Worm (Caenorhabditis elegans) whole organism, young adult: ENCODE measurements around the gene C49H3.16.

Source experiments
- C17E4.6 ChIP-seq: fragments of 200-800 bp; sonication (Bioruptor generic); IDR thresholded peaks from 2 replicates; pipeline ENCODE4 v1.3.6; 2022; ENCODE audit warnings: missing genetic modification reagents, missing genetic modification characterization, missing compliant biosample characterization
- F10E7.11 ChIP-seq: sonication (generic microtip); optimal IDR thresholded peaks from 2 replicates; lab custom pipeline; 2017; ENCODE audit warnings: mild to moderate bottlenecking, missing genetic modification characterization, moderate library complexity, missing compliant biosample characterization
- F52B5.7 ChIP-seq: sonication (generic microtip); optimal IDR thresholded peaks from 2 replicates; lab custom pipeline; 2016; ENCODE audit warnings: mild to moderate bottlenecking, missing genetic modification characterization, missing compliant biosample characterization
- F55B11.4 ChIP-seq: sonication (generic microtip); optimal IDR thresholded peaks from 2 replicates; lab custom pipeline; 2016; ENCODE audit warnings: missing compliant biosample characterization, missing genetic modification characterization, borderline replicate concordance; ENCODE audit not compliant: insufficient read depth
- F57A8.1 ChIP-seq: fragments of 200-800 bp; sonication (Bioruptor generic); optimal IDR thresholded peaks from 2 replicates; lab custom pipeline; 2018; ENCODE audit warnings: mild to moderate bottlenecking, missing genetic modification characterization, moderate library complexity, missing compliant biosample characterization
- K12H6.12 ChIP-seq: fragments of 200-800 bp; sonication (Bioruptor generic); optimal IDR thresholded peaks from 2 replicates; lab custom pipeline; 2018; ENCODE audit warnings: mild to moderate bottlenecking, missing genetic modification characterization, missing compliant biosample characterization
- T26A5.8 ChIP-seq: sonication (generic microtip); optimal IDR thresholded peaks from 2 replicates; lab custom pipeline; 2016; ENCODE audit warnings: missing genetic modification characterization, missing compliant biosample characterization
- Y79H2A.3 ChIP-seq: fragments of 200-800 bp; sonication (Bioruptor generic); conservative IDR thresholded peaks from 2 replicates; pipeline ENCODE4 v1.3.6; 2022; ENCODE audit warnings: missing genetic modification reagents, missing genetic modification characterization, missing compliant biosample characterization
- ama-1 ChIP-seq, 3 experiments: fragments of 150-350 bp in 1 of 3; sonication (generic microtip) in 2 of 3; optimal IDR thresholded peaks; 2 replicates each; lab custom pipeline; 2014 to 2018; ENCODE audit warnings: missing biosample characterization in 2 of 3, missing genetic modification characterization in 2 of 3, missing genetic modification reagents in 2 of 3
- aptf-2 ChIP-seq: fragments of 200-800 bp; sonication (Bioruptor generic); conservative IDR thresholded peaks from 2 replicates; pipeline ENCODE4 v1.3.6; 2022; ENCODE audit warnings: missing genetic modification reagents, missing genetic modification characterization, missing compliant biosample characterization
- athp-1 ChIP-seq: sonication (generic microtip); optimal IDR thresholded peaks from 2 replicates; lab custom pipeline; 2017; ENCODE audit warnings: mild to moderate bottlenecking, missing genetic modification characterization, missing compliant biosample characterization
- attf-3 ChIP-seq: fragments of 200-800 bp; sonication (Bioruptor generic); conservative IDR thresholded peaks from 2 replicates; pipeline ENCODE4 v1.3.6; 2022; ENCODE audit warnings: missing genetic modification reagents, missing genetic modification characterization, missing compliant biosample characterization
- bed-1 ChIP-seq: fragments of 200-800 bp; sonication (Bioruptor generic); IDR thresholded peaks from 2 replicates; pipeline ENCODE4 v1.3.6; 2022; ENCODE audit warnings: missing genetic modification reagents, missing genetic modification characterization, missing compliant biosample characterization
- ccch-3 ChIP-seq: fragments of 200-800 bp; sonication (Bioruptor generic); optimal IDR thresholded peaks from 2 replicates; lab custom pipeline; 2018; ENCODE audit warnings: mild to moderate bottlenecking, missing genetic modification characterization, missing compliant biosample characterization
- ceh-27 ChIP-seq: fragments of 200-800 bp; sonication (Bioruptor generic); optimal IDR thresholded peaks from 2 replicates; lab custom pipeline; 2018; ENCODE audit warnings: mild to moderate bottlenecking, missing genetic modification characterization, moderate library complexity, missing compliant biosample characterization
- ceh-40 ChIP-seq: fragments of 200-800 bp; sonication (Bioruptor generic); IDR thresholded peaks from 2 replicates; pipeline ENCODE4 v1.3.6; 2022; ENCODE audit warnings: missing genetic modification characterization, missing compliant biosample characterization
- ceh-91 ChIP-seq: fragments of 200-800 bp; sonication (Bioruptor generic); IDR thresholded peaks from 2 replicates; pipeline ENCODE4 v1.3.6; 2022; ENCODE audit warnings: missing genetic modification reagents, missing genetic modification characterization, missing compliant biosample characterization
- die-1 ChIP-seq: sonication (generic microtip); optimal IDR thresholded peaks from 2 replicates; lab custom pipeline; 2016; ENCODE audit warnings: missing genotype, mild to moderate bottlenecking, missing genetic modification characterization, missing compliant biosample characterization
- dpl-1 ChIP-seq: fragments of 150-350 bp; optimal IDR thresholded peaks from 2 replicates; lab custom pipeline; 2014; ENCODE audit warnings: missing biosample characterization, missing genetic modification reagents, missing genetic modification characterization
- egl-18 ChIP-seq: fragments of 200-800 bp; sonication (Bioruptor generic); IDR thresholded peaks from 2 replicates; pipeline ENCODE4 v1.3.6; 2022; ENCODE audit warnings: missing genetic modification reagents, missing genetic modification characterization, missing compliant biosample characterization
- gei-17 ChIP-seq: fragments of 200-800 bp; sonication (Bioruptor generic); optimal IDR thresholded peaks from 2 replicates; lab custom pipeline; 2018; ENCODE audit warnings: mild to moderate bottlenecking, missing genetic modification characterization, missing compliant biosample characterization
- hmg-1.2 ChIP-seq: fragments of 200-800 bp; sonication (Bioruptor generic); IDR thresholded peaks from 2 replicates; pipeline ENCODE4 v1.3.6; 2022; ENCODE audit warnings: missing genetic modification reagents, missing genetic modification characterization, missing compliant biosample characterization
- hmg-20 ChIP-seq: fragments of 200-800 bp; sonication (Bioruptor generic); IDR thresholded peaks from 2 replicates; pipeline ENCODE4 v1.3.6; 2022; ENCODE audit warnings: missing genetic modification reagents, missing genetic modification characterization, missing compliant biosample characterization
- let-526 ChIP-seq: fragments of 200-800 bp; sonication (Bioruptor generic); IDR thresholded peaks from 2 replicates; pipeline ENCODE4 v1.3.6; 2022; ENCODE audit warnings: missing genetic modification reagents, missing genetic modification characterization, missing compliant biosample characterization
- madf-10 ChIP-seq: sonication (generic microtip); optimal IDR thresholded peaks from 2 replicates; lab custom pipeline; 2016; ENCODE audit warnings: mild to moderate bottlenecking, missing genetic modification characterization, missing compliant biosample characterization
- madf-8 ChIP-seq: fragments of 200-800 bp; sonication (Bioruptor generic); conservative IDR thresholded peaks from 2 replicates; pipeline ENCODE4 v1.3.6; 2022; ENCODE audit warnings: missing genetic modification reagents, missing genetic modification characterization, missing compliant biosample characterization
- mes-4 ChIP-seq: sonication (generic microtip); optimal IDR thresholded peaks from 2 replicates; lab custom pipeline; 2016; ENCODE audit warnings: missing genotype, missing genetic modification characterization, missing compliant biosample characterization
- nfyb-1 ChIP-seq: fragments of 200-800 bp; sonication (Bioruptor generic); IDR thresholded peaks from 2 replicates; pipeline ENCODE4 v1.3.6; 2022; ENCODE audit warnings: missing genetic modification reagents, missing genetic modification characterization, missing compliant biosample characterization
- nhr-179 ChIP-seq: sonication (generic microtip); optimal IDR thresholded peaks from 2 replicates; lab custom pipeline; 2016; ENCODE audit warnings: mild to moderate bottlenecking, missing genetic modification characterization, missing compliant biosample characterization
- pbrm-1 ChIP-seq: fragments of 200-800 bp; sonication (Bioruptor generic); IDR thresholded peaks from 2 replicates; pipeline ENCODE4 v1.3.6; 2022; ENCODE audit warnings: missing genetic modification reagents, missing genetic modification characterization, missing compliant biosample characterization
- pha-4 ChIP-seq: fragments of 150-350 bp; sonication (generic microtip); optimal IDR thresholded peaks from 2 replicates; lab custom pipeline; 2014; ENCODE audit warnings: missing biosample characterization, missing genetic modification reagents, missing genetic modification characterization
- rec-8 ChIP-seq, 2 experiments: sonication (generic microtip); optimal IDR thresholded peaks; 2 replicates each; lab custom pipeline; 2016; ENCODE audit warnings: mild to moderate bottlenecking in 2 of 2, missing genetic modification characterization in 2 of 2, missing genetic modification reagents in 2 of 2, missing genotype in 2 of 2, missing biosample characterization in 1 of 2, missing compliant biosample characterization in 1 of 2, moderate library complexity in 1 of 2
- rpc-1 ChIP-seq, 2 experiments: fragments of 150-350 bp in 1 of 2; sonication (generic microtip) in 1 of 2; optimal IDR thresholded peaks; 2 replicates each; lab custom pipeline; 2014 to 2018; ENCODE audit warnings: missing biosample characterization in 1 of 2, missing genetic modification characterization in 1 of 2, missing genetic modification reagents in 1 of 2, missing genotype in 1 of 2
- snpc-1.1 ChIP-seq: sonication (generic microtip); optimal IDR thresholded peaks from 2 replicates; lab custom pipeline; 2017; ENCODE audit warnings: missing genetic modification characterization, mild to moderate bottlenecking, missing compliant biosample characterization, antibody characterized with exemption, moderate library complexity, missing genotype, missing genetic modification reagents; ENCODE audit not compliant: insufficient read depth
- snpc-3.4 ChIP-seq: sonication (generic microtip); optimal IDR thresholded peaks from 2 replicates; lab custom pipeline; 2017; ENCODE audit warnings: missing genetic modification characterization, mild to moderate bottlenecking, missing compliant biosample characterization, antibody characterized with exemption, moderate library complexity, missing genotype, missing genetic modification reagents
- tbp1 ChIP-seq: fragments of 200-800 bp; sonication (Bioruptor generic); optimal IDR thresholded peaks from 2 replicates; lab custom pipeline; 2018; ENCODE audit warnings: mild to moderate bottlenecking, missing genetic modification characterization, missing compliant biosample characterization
- tbx-9 ChIP-seq: sonication (generic microtip); optimal IDR thresholded peaks from 2 replicates; lab custom pipeline; 2016; ENCODE audit warnings: borderline replicate concordance, missing genetic modification characterization, inconsistent platforms, missing compliant biosample characterization
- ztf-25 ChIP-seq: fragments of 200-800 bp; sonication (Bioruptor generic); IDR thresholded peaks from 2 replicates; pipeline ENCODE4 v1.3.6; 2022; ENCODE audit warnings: missing genetic modification reagents, missing genetic modification characterization, missing compliant biosample characterization
- ztf-28 ChIP-seq: fragments of 200-800 bp; sonication (Bioruptor generic); IDR thresholded peaks from 2 replicates; pipeline ENCODE4 v1.3.6; 2022; ENCODE audit warnings: missing genetic modification reagents, missing genetic modification characterization, missing compliant biosample characterization

Gene C49H3.16

DNA sequence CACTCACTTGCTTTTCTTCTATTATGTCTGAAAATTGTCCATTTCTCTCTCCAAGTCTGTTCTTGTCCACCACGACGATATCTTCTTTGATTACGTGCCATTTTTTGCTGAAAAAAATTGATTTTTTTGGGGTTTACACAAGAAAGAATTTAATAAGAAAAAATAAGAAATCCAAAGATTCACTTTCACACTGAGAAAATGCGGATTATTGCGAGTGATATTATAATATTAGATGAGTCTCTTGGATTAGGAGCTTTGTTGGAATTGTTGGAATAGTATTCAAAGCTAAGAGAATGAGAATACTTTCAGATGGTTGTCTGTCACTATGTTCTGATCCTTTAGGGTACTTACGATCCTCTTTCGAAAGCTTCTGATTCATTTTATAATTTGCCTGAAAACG is 18.6 kb downstream of the C49H3.16 start, which contains the start of gene F20D12.7:
Gene F20D12.7, minus strand, starts transcription at position 101 of the 400 bp plus-strand sequence.
- no peak for TF ChIP-seq bed-1
- no peak for TF ChIP-seq hmg-1.2
- no peak for TF ChIP-seq F55B11.4 (tag; lab: Kevin White, UChicago)

DNA sequence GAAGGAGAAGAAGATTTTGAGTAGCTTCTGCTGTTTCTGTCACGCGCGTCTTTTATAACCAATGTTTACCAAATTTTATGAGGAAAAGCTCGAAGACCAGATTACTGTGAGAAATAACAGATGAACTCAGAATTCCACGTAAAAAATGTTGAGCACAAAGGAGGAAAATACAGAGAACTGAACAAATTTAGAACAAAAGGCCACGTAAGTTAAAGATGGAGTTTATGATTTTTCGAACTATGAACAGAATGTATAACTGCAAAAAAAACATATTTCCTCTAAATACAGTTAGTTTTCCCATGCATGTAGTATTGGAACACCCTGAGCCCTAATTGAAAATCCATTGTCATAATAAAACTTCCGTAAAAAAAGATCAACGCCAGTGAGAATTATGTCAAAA is 20.7 kb downstream of the C49H3.16 start, which contains the start of gene exc-9:
Gene exc-9, minus strand, starts transcription at position 101 of the 400 bp plus-strand sequence.
- no peak for TF ChIP-seq F57A8.1 (GFP tag; lab: Kevin White, UChicago)
- TF ChIP-seq rpc-1 (optimal IDR thresholded peaks at IDR 0.05; lab: Kevin White, UChicago): no peak
- no peak for TF ChIP-seq rpc-1 (tag; optimal IDR thresholded peaks at IDR 0.05; lab: Kevin White, UChicago)
- TF ChIP-seq ceh-40 (GFP tag; lab: Robert Waterston, UW): no peak
- no peak for TF ChIP-seq tbx-9 (tag; lab: Kevin White, UChicago)
- no peak for TF ChIP-seq hmg-20
- TF ChIP-seq ceh-91: no peak
- TF ChIP-seq ztf-25 (GFP tag; lab: Robert Waterston, UW): no peak
- no peak for TF ChIP-seq mes-4 (tag; lab: Kevin White, UChicago)
- TF ChIP-seq madf-10 (tag; lab: Kevin White, UChicago): no peak
- TF ChIP-seq snpc-1.1 (tag; lab: Kevin White, UChicago): no peak
- TF ChIP-seq ccch-3 (GFP tag; lab: Kevin White, UChicago): no peak
- no peak for TF ChIP-seq ztf-28 (GFP tag; lab: Robert Waterston, UW)
- TF ChIP-seq ama-1 (optimal IDR thresholded peaks at IDR 0.05; lab: Kevin White, UChicago): no peak
- TF ChIP-seq ama-1 (GFP tag; optimal IDR thresholded peaks at IDR 0.05; lab: Kevin White, UChicago): no peak
- TF ChIP-seq T26A5.8 (tag; lab: Kevin White, UChicago): no peak
- TF ChIP-seq rec-8 (tag; optimal IDR thresholded peaks at IDR 0.05; lab: Kevin White, UChicago): no peak
- no peak for TF ChIP-seq pbrm-1 (GFP tag; lab: Robert Waterston, UW)
- TF ChIP-seq F55B11.4 (tag; lab: Kevin White, UChicago): no peak
- TF ChIP-seq, all 124 proteins: peak for 0

DNA sequence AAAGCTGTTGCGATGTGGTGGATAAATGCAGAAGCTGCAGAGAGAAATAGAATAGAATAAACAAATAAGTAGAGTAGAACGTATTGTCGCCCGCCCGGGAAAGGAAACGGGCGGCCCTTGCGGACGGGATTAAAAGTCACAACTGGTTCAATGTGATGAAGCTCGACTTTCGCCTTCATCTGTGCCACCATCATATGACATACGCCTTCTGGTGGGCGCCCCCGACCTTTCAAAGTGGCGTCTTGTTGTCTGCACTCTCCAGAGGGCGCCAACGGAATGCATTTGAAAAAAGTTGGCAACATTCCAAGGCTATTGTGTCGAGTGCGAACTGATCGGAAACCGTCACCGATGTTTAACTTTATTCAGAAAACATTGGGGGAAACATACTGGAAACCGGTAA is 23.0 kb downstream of the C49H3.16 start:
- TF ChIP-seq athp-1 (tag; lab: Kevin White, UChicago): peak; percentile 5
- no peak for TF ChIP-seq F10E7.11 (tag; lab: Kevin White, UChicago)
- no peak for TF ChIP-seq aptf-2 (GFP tag; lab: Robert Waterston, UW)
- TF ChIP-seq snpc-3.4 (tag; lab: Kevin White, UChicago): peak; percentile 32
- TF ChIP-seq pbrm-1 (GFP tag; lab: Robert Waterston, UW): 0 out of 2 replicates have a peak, but pooled peaks have one; percentile 19
- TF ChIP-seq ztf-25 (GFP tag; lab: Robert Waterston, UW): 0 out of 2 replicates have a peak, but pooled peaks have one; percentile 64
- 0 out of 2 replicates have a peak, but pooled peaks have one; percentile 18 for TF ChIP-seq madf-8
- TF ChIP-seq egl-18 (GFP tag; lab: Robert Waterston, UW): 0 out of 2 replicates have a peak, but pooled peaks have one; percentile 11

DNA sequence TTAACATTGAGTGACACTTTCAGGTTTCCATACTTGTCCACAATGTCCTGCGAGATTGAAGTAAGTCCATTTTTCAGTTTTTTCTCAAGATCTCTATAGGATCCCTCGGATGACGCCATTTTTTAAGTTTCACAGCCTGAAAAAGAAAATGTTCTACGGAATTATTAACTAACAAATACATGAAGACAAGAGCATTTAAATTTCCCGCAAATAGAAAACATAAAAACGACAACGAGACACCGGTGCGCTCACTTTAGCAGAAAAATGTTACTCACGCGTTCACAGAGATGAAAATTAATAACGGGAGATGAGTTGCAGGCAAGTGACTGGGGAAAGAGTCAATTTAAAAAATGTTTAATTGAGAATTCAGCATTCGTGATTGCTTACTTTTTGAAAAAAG is 26.2 kb downstream of the C49H3.16 start, which contains the start of gene czw-1:
Gene czw-1, minus strand, starts transcription at position 369 of the 400 bp plus-strand sequence.
- TF ChIP-seq ceh-27 (GFP tag; lab: Kevin White, UChicago): no peak
- TF ChIP-seq F10E7.11 (tag; lab: Kevin White, UChicago): no peak
- TF ChIP-seq let-526 (GFP tag; lab: Robert Waterston, UW): no peak
- TF ChIP-seq die-1 (tag; lab: Kevin White, UChicago): no peak
- no peak for TF ChIP-seq nhr-179 (tag; lab: Kevin White, UChicago)
- no peak for TF ChIP-seq rec-8 (tag; optimal IDR thresholded peaks at IDR 0.05; lab: Kevin White, UChicago)
- no peak for TF ChIP-seq ztf-28 (GFP tag; lab: Robert Waterston, UW)
- no peak; the same call in 1 of the 2 replicates for TF ChIP-seq attf-3 (GFP tag; lab: Robert Waterston, UW)
- TF ChIP-seq tbx-9 (tag; lab: Kevin White, UChicago): no peak
- TF ChIP-seq F52B5.7 (tag; lab: Kevin White, UChicago): no peak
- no peak for TF ChIP-seq K12H6.12 (tag; lab: Kevin White, UChicago)
- no peak for TF ChIP-seq snpc-1.1 (tag; lab: Kevin White, UChicago)
- TF ChIP-seq pha-4 (tag; lab: Kevin White, UChicago): no peak
- TF ChIP-seq C17E4.6: no peak
- TF ChIP-seq nfyb-1 (GFP tag; lab: Robert Waterston, UW): no peak
- no peak for TF ChIP-seq Y79H2A.3 (GFP tag; lab: Robert Waterston, UW)
- no peak for TF ChIP-seq gei-17
- no peak for TF ChIP-seq tbp1
- TF ChIP-seq dpl-1: no peak
